Worm (Caenorhabditis elegans) whole organism, mixed stage, embryonic: ENCODE measurements around the gene Y11D7A.9.

Experiments used
- blmp-1 ChIP-seq: fragments of 150-350 bp; optimal IDR thresholded peaks from 2 replicates; lab custom pipeline; 2014; ENCODE audit warnings: missing biosample characterization, missing genetic modification characterization
- ceh-43 ChIP-seq: fragments of 200-800 bp; sonication (Bioruptor generic); optimal IDR thresholded peaks from 2 replicates; lab custom pipeline; 2018; ENCODE audit warnings: mild to moderate bottlenecking, missing genetic modification characterization, moderate library complexity, missing compliant biosample characterization
- lsy-2 ChIP-seq: fragments of 150-350 bp; optimal IDR thresholded peaks from 2 replicates; lab custom pipeline; 2014; ENCODE audit warnings: missing biosample characterization, missing genetic modification characterization
- nhr-237 ChIP-seq: fragments of 150-350 bp; optimal IDR thresholded peaks from 2 replicates; lab custom pipeline; 2014; ENCODE audit warnings: missing biosample characterization, missing genetic modification characterization
- unc-39 ChIP-seq: fragments of 150-350 bp; optimal IDR thresholded peaks from 2 replicates; lab custom pipeline; 2014; ENCODE audit warnings: missing biosample characterization, missing genetic modification characterization

ce11 chrIV:9256865-9257264 lies 948 bp upstream of the Y11D7A.9 start:
- TF ChIP-seq blmp-1 (tag; lab: Kevin White, UChicago): no peak
- TF ChIP-seq lsy-2 (tag; lab: Kevin White, UChicago): no peak
- TF ChIP-seq ceh-43 (GFP tag; lab: Kevin White, UChicago): no peak
- TF ChIP-seq unc-39: no peak
- no peak for TF ChIP-seq nhr-237 (tag; lab: Kevin White, UChicago)
